Fruit fly (Drosophila melanogaster) whole organism: ENCODE measurements around the gene PolE1.

Experiments used
- CG8478 ChIP-seq: fragments of >200 bp; optimal IDR thresholded peaks from 2 replicates; lab custom pipeline; 2018; ENCODE audit warnings: inconsistent platforms
- Dll ChIP-seq: fragments of >200 bp; optimal IDR thresholded peaks from 2 replicates; lab custom pipeline; 2017
- EcR ChIP-seq, 2 experiments: fragments of >200 bp; optimal IDR thresholded peaks; 2 replicates each; lab custom pipeline; 2017; ENCODE audit warnings: missing biosample characterization in 2 of 2, missing genetic modification characterization in 2 of 2, missing genetic modification reagents in 2 of 2
- pan ChIP-seq: fragments of >200 bp; optimal IDR thresholded peaks from 2 replicates; lab custom pipeline; 2017
- psq ChIP-seq: fragments of >200 bp; optimal IDR thresholded peaks from 2 replicates; lab custom pipeline; 2017
- usp ChIP-seq: fragments of >200 bp; optimal IDR thresholded peaks from 2 replicates; lab custom pipeline; 2017; ENCODE audit warnings: missing biosample characterization, missing genetic modification characterization, mixed read lengths

dm6 chr3R:23338290-23338689 is 9.6 kb upstream of the PolE1 start:
- TF ChIP-seq EcR (GFP tag; optimal IDR thresholded peaks at IDR 0.05; lab: Kevin White, UChicago) (no peak), pan (no peak), CG8478 (lab: Kevin White, UChicago) (no peak), usp (GFP tag; lab: Kevin White, UChicago) (no peak), psq (lab: Kevin White, UChicago) (no peak), Dll (lab: Kevin White, UChicago) (no peak)
